Worm (Caenorhabditis elegans) whole organism, L1 larva: ENCODE measurements around the gene Y116F11B.7.

Experiments
- C34B4.2 ChIP-seq: sonication (generic microtip); optimal IDR thresholded peaks from 2 replicates; lab custom pipeline; 2017; ENCODE audit warnings: mild to moderate bottlenecking, missing genetic modification characterization, missing compliant biosample characterization
- F16B12.6 ChIP-seq: fragments of 150-350 bp; optimal IDR thresholded peaks from 2 replicates; lab custom pipeline; 2014; ENCODE audit warnings: missing biosample characterization, missing genetic modification characterization
- aly-2 ChIP-seq: fragments of 150-350 bp; optimal IDR thresholded peaks from 2 replicates; lab custom pipeline; 2014; ENCODE audit warnings: missing biosample characterization, missing genetic modification characterization
- ama-1 ChIP-seq: fragments of 150-350 bp; optimal IDR thresholded peaks from 2 replicates; lab custom pipeline; 2014
- ceh-8 ChIP-seq: fragments of 200-800 bp; sonication (Bioruptor generic); optimal IDR thresholded peaks from 2 replicates; lab custom pipeline; 2018; ENCODE audit warnings: mild to moderate bottlenecking, missing genetic modification characterization, moderate library complexity, missing compliant biosample characterization
- ceh-82 ChIP-seq, 3 experiments: fragments of 150-350 bp in 1 of 3; sonication (generic microtip) in 2 of 3; optimal IDR thresholded peaks; 2 replicates each; lab custom pipeline; 2014 to 2017; ENCODE audit warnings: missing biosample characterization in 3 of 3, missing genetic modification characterization in 3 of 3
- ceh-90 ChIP-seq: sonication (generic microtip); optimal IDR thresholded peaks from 2 replicates; lab custom pipeline; 2016; ENCODE audit warnings: missing genetic modification characterization, missing compliant biosample characterization
- ces-1 ChIP-seq: fragments of 150-350 bp; optimal IDR thresholded peaks from 2 replicates; lab custom pipeline; 2014; ENCODE audit warnings: missing biosample characterization, missing genetic modification reagents, missing genetic modification characterization
- dpl-1 ChIP-seq, 3 experiments: fragments of 150-350 bp in 2 of 3; sonication (generic microtip) in 1 of 3; optimal IDR thresholded peaks; 2 replicates each; lab custom pipeline; 2014 to 2017; ENCODE audit warnings: missing biosample characterization in 3 of 3, missing genetic modification characterization in 3 of 3, missing genetic modification reagents in 3 of 3
- dsc-1 ChIP-seq: sonication (generic microtip); optimal IDR thresholded peaks from 2 replicates; lab custom pipeline; 2016; ENCODE audit warnings: mild to moderate bottlenecking, missing genetic modification characterization, missing compliant biosample characterization
- efl-1 ChIP-seq, 4 experiments: fragments of 150-350 bp; optimal IDR thresholded peaks in 3 of 4; peaks in 1 of 4; 1 replicate in 1 of 4; 2 replicates in 3 of 4; lab custom pipeline; 2014; ENCODE audit warnings: missing biosample characterization in 2 of 4, missing genetic modification characterization in 2 of 4, missing genetic modification reagents in 2 of 4
- efl-3 ChIP-seq: fragments of 200-800 bp; sonication (Bioruptor generic); optimal IDR thresholded peaks from 2 replicates; lab custom pipeline; 2018; ENCODE audit warnings: mild to moderate bottlenecking, missing genetic modification characterization, missing compliant biosample characterization
- elt-2 ChIP-seq: sonication (generic microtip); optimal IDR thresholded peaks from 2 replicates; lab custom pipeline; 2016; ENCODE audit warnings: missing genetic modification characterization, mild to moderate bottlenecking, inconsistent platforms, missing compliant biosample characterization, missing genetic modification reagents
- elt-3 ChIP-seq, 6 experiments: fragments of 150-350 bp in 1 of 6; sonication (generic microtip); optimal IDR thresholded peaks; 2 replicates each; lab custom pipeline; 2017 to 2018; ENCODE audit warnings: missing biosample characterization in 6 of 6, missing genetic modification characterization in 6 of 6, inconsistent platforms in 1 of 6
- ets-5 ChIP-seq: fragments of 200-800 bp; sonication (Bioruptor generic); IDR thresholded peaks from 2 replicates; pipeline ENCODE4 v1.3.6; 2022; ENCODE audit warnings: missing genetic modification characterization, missing compliant biosample characterization
- fkh-10 ChIP-seq: sonication (generic microtip); optimal IDR thresholded peaks from 2 replicates; lab custom pipeline; 2017; ENCODE audit warnings: missing biosample characterization, missing genetic modification reagents, missing genetic modification characterization
- fkh-4 ChIP-seq: sonication (generic microtip); optimal IDR thresholded peaks from 2 replicates; lab custom pipeline; 2016; ENCODE audit warnings: missing compliant biosample characterization, missing genetic modification characterization, borderline replicate concordance
- fkh-8 ChIP-seq: sonication (generic microtip); optimal IDR thresholded peaks from 2 replicates; lab custom pipeline; 2016; ENCODE audit warnings: mild to moderate bottlenecking, missing genetic modification characterization, missing compliant biosample characterization
- grh-1 ChIP-seq: fragments of 200-800 bp; sonication (Bioruptor generic); IDR thresholded peaks from 2 replicates; pipeline ENCODE4 v1.3.6; 2022; ENCODE audit warnings: missing genetic modification reagents, missing genetic modification characterization, missing compliant biosample characterization
- hpl-2 ChIP-seq: fragments of 150-350 bp; optimal IDR thresholded peaks from 2 replicates; lab custom pipeline; 2014; ENCODE audit warnings: missing biosample characterization, missing genetic modification reagents, missing genetic modification characterization
- lin-13 ChIP-seq: fragments of 150-350 bp; optimal IDR thresholded peaks from 2 replicates; lab custom pipeline; 2014; ENCODE audit warnings: missing biosample characterization, missing genetic modification reagents, missing genetic modification characterization
- lin-39 ChIP-seq: fragments of 150-350 bp; optimal IDR thresholded peaks from 2 replicates; lab custom pipeline; 2014; ENCODE audit warnings: missing biosample characterization, missing genetic modification reagents, missing genetic modification characterization
- nhr-11 ChIP-seq: fragments of 150-350 bp; optimal IDR thresholded peaks from 2 replicates; lab custom pipeline; 2014; ENCODE audit warnings: missing biosample characterization, missing genetic modification characterization
- nhr-20 ChIP-seq: sonication (generic microtip); optimal IDR thresholded peaks from 2 replicates; lab custom pipeline; 2016; ENCODE audit warnings: mild to moderate bottlenecking, missing genetic modification characterization, missing compliant biosample characterization
- nhr-237 ChIP-seq: fragments of 150-350 bp; optimal IDR thresholded peaks from 2 replicates; lab custom pipeline; 2014; ENCODE audit warnings: missing biosample characterization, missing genetic modification characterization
- nhr-28 ChIP-seq: fragments of 150-350 bp; optimal IDR thresholded peaks from 2 replicates; lab custom pipeline; 2014; ENCODE audit warnings: missing biosample characterization, missing genetic modification characterization
- nhr-85 ChIP-seq: sonication (generic microtip); peaks from one replicate; lab custom pipeline; 2016; ENCODE audit warnings: missing genetic modification characterization, inconsistent platforms, missing compliant biosample characterization
- pax-3 ChIP-seq: fragments of 200-800 bp; sonication (Bioruptor generic); optimal IDR thresholded peaks from 2 replicates; lab custom pipeline; 2018; ENCODE audit warnings: mild to moderate bottlenecking, missing genetic modification characterization, moderate library complexity, missing compliant biosample characterization
- rnt-1 ChIP-seq: sonication (generic microtip); optimal IDR thresholded peaks from 2 replicates; lab custom pipeline; 2016; ENCODE audit warnings: mild to moderate bottlenecking, missing genetic modification characterization, moderate library complexity, missing compliant biosample characterization
- snpc-4 ChIP-seq: fragments of 150-350 bp; optimal IDR thresholded peaks from 2 replicates; lab custom pipeline; 2014; ENCODE audit warnings: missing biosample characterization, missing genetic modification characterization
- snu-23 ChIP-seq: sonication (generic microtip); optimal IDR thresholded peaks from 2 replicates; lab custom pipeline; 2016; ENCODE audit warnings: missing genetic modification characterization, missing compliant biosample characterization
- sox-4 ChIP-seq: sonication (generic microtip); optimal IDR thresholded peaks from 2 replicates; lab custom pipeline; 2016; ENCODE audit warnings: missing genetic modification characterization, missing compliant biosample characterization
- sup-37 ChIP-seq: fragments of 200-800 bp; sonication (Bioruptor generic); optimal IDR thresholded peaks from 2 replicates; lab custom pipeline; 2018; ENCODE audit warnings: mild to moderate bottlenecking, missing genetic modification characterization, missing compliant biosample characterization
- unc-130 ChIP-seq: fragments of 150-350 bp; optimal IDR thresholded peaks from 2 replicates; lab custom pipeline; 2017; ENCODE audit warnings: missing biosample characterization, missing genetic modification characterization, inconsistent platforms
- unc-62 ChIP-seq: fragments of 150-350 bp; optimal IDR thresholded peaks from 2 replicates; lab custom pipeline; 2014; ENCODE audit warnings: missing biosample characterization, missing genetic modification reagents, missing genetic modification characterization
- vab-15 ChIP-seq: sonication (generic microtip); optimal IDR thresholded peaks from 2 replicates; lab custom pipeline; 2017; ENCODE audit warnings: missing genotype, mild to moderate bottlenecking, missing genetic modification characterization, missing compliant biosample characterization
- xbp-1 ChIP-seq: sonication (generic microtip); optimal IDR thresholded peaks from 2 replicates; lab custom pipeline; 2016; ENCODE audit warnings: missing genetic modification characterization, missing compliant biosample characterization
- ztf-11 ChIP-seq, 2 experiments: sonication (generic microtip); optimal IDR thresholded peaks; 2 replicates each; lab custom pipeline; 2016 to 2017; ENCODE audit warnings: missing genetic modification characterization in 2 of 2, missing biosample characterization in 1 of 2, missing compliant biosample characterization in 1 of 2

The Y116F11B.7 gene

ce11 chrV:19856335-19856734 is 8.2 kb downstream of the Y116F11B.7 start:
- TF ChIP-seq efl-3 (GFP tag; lab: Kevin White, UChicago) = no peak
- TF ChIP-seq elt-2 (tag; lab: Kevin White, UChicago) = no peak
- TF ChIP-seq ceh-8 = no peak
- no peak for TF ChIP-seq ceh-90 (tag; lab: Kevin White, UChicago)
- no peak for TF ChIP-seq dpl-1 (GFP tag; optimal IDR thresholded peaks at IDR 0.05; lab: Kevin White, UChicago)
- no peak for TF ChIP-seq lin-39

ce11 chrV:19856933-19857332 is 8.8 kb downstream of the Y116F11B.7 start:
- TF ChIP-seq fkh-4 = no peak
- TF ChIP-seq unc-130 (tag; lab: Kevin White, UChicago) = no peak
- no peak for TF ChIP-seq elt-2 (tag; lab: Kevin White, UChicago)
- no peak for TF ChIP-seq ces-1 (GFP tag; lab: Kevin White, UChicago)
- TF ChIP-seq xbp-1 (tag; lab: Kevin White, UChicago) = no peak
- no peak for TF ChIP-seq nhr-20 (tag; lab: Kevin White, UChicago)
- TF ChIP-seq efl-1 (optimal IDR thresholded peaks at IDR 0.05; lab: Kevin White, UChicago) = no peak
- peak in 1 of 2 experiments; percentile 81 for TF ChIP-seq efl-1 (GFP tag; optimal IDR thresholded peaks at IDR 0.05 in 1 of 2; lab: Kevin White, UChicago)
- TF ChIP-seq dsc-1 (tag; lab: Kevin White, UChicago) = no peak
- no peak for TF ChIP-seq snu-23 (GFP tag; lab: Kevin White, UChicago)

DNA sequence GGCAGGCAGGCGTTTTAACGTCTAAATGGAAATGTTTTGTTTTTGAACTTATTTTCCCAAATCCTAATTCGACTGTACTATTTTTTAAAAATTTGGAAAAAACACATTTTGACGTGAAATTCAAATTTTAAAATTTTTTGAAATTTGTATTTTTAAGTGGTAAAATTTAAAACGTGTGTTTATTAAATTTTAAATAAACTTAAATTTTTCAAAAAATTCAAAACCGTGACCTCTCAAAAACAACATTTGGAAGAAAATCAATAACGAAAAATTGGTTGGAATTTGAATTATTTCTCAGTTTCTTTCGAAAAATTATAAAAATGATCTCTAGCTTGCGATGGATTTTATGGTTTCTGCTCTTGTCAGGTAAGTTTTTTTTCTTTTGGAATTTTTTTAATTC is 9.2 kb downstream of the Y116F11B.7 start, which contains the start of gene Y116F11B.8:
Y116F11B.8 (plus strand) TSS at position 301 of the 400 bp plus-strand sequence.
- TF ChIP-seq sox-4 (no peak), ama-1 (lab: Kevin White, UChicago) (no peak), lin-13 (GFP tag; lab: Kevin White, UChicago) (no peak), elt-3 (tag; optimal IDR thresholded peaks at IDR 0.05; lab: Kevin White, UChicago) (no peak), unc-130 (tag; lab: Kevin White, UChicago) (no peak), aly-2 (tag; lab: Kevin White, UChicago) (no peak), ztf-11 (tag; optimal IDR thresholded peaks at IDR 0.05; lab: Kevin White, UChicago) (no peak), rnt-1 (tag; lab: Kevin White, UChicago) (no peak), nhr-20 (tag; lab: Kevin White, UChicago) (no peak), nhr-237 (tag; lab: Kevin White, UChicago) (no peak), C34B4.2 (tag; lab: Kevin White, UChicago) (no peak), snpc-4 (tag; lab: Kevin White, UChicago) (no peak), fkh-8 (tag; lab: Kevin White, UChicago) (no peak), ets-5 (no peak), nhr-85 (tag; lab: Kevin White, UChicago) (no peak), dpl-1 (GFP tag; optimal IDR thresholded peaks at IDR 0.05; lab: Kevin White, UChicago) (no peak), pax-3 (tag; lab: Kevin White, UChicago) (no peak)

- no peak for TF ChIP-seq vab-15 (tag; lab: Kevin White, UChicago)
- no peak for TF ChIP-seq sup-37 (GFP tag; lab: Kevin White, UChicago)
- TF ChIP-seq unc-62 = no peak
- no peak for TF ChIP-seq ceh-8
- no peak for TF ChIP-seq lin-13 (GFP tag; lab: Kevin White, UChicago)
- TF ChIP-seq grh-1 (GFP tag; lab: Robert Waterston, UW) = no peak
- TF ChIP-seq ceh-82 (tag; optimal IDR thresholded peaks at IDR 0.05; lab: Kevin White, UChicago) = no peak
- TF ChIP-seq, all 84 proteins: peak for 0
Measured at ce11 chrV:19860225-19860624, 12.1 kb downstream of the Y116F11B.7 start.

ce11 chrV:19867883-19868282 is 19.8 kb downstream of the Y116F11B.7 start, which contains the start of gene Y116F11B.9:
Gene Y116F11B.9 (minus strand): TSS chrV:19867983.
- TF ChIP-seq hpl-2 (no peak), nhr-28 (tag; lab: Kevin White, UChicago) (no peak), vab-15 (tag; lab: Kevin White, UChicago) (no peak), F16B12.6 (no peak), lin-13 (GFP tag; lab: Kevin White, UChicago) (no peak), nhr-11 (tag; lab: Kevin White, UChicago) (no peak), aly-2 (tag; lab: Kevin White, UChicago) (no peak), fkh-10 (GFP tag; lab: Kevin White, UChicago) (no peak)
